Worm (Caenorhabditis elegans) whole organism, L2 larva: ENCODE data around the gene F38E9.6.

ENCODE experiments used
- C34F6.9 ChIP-seq: fragments of 150-350 bp; optimal IDR thresholded peaks from 2 replicates; lab custom pipeline; 2014; ENCODE audit warnings: missing biosample characterization, missing genetic modification characterization
- F13H6.1 ChIP-seq: sonication (generic microtip); optimal IDR thresholded peaks from 2 replicates; lab custom pipeline; 2016; ENCODE audit warnings: missing genetic modification characterization, missing compliant biosample characterization
- Y55F3AM.14 ChIP-seq: fragments of 200-800 bp; sonication (Bioruptor generic); optimal IDR thresholded peaks from 2 replicates; lab custom pipeline; 2018; ENCODE audit warnings: mild to moderate bottlenecking, missing genetic modification characterization, missing compliant biosample characterization
- ZK546.5 ChIP-seq: sonication (generic microtip); optimal IDR thresholded peaks from 2 replicates; lab custom pipeline; 2017; ENCODE audit warnings: missing biosample characterization, missing genetic modification characterization
- ceh-16 ChIP-seq: fragments of 150-350 bp; optimal IDR thresholded peaks from 2 replicates; lab custom pipeline; 2014; ENCODE audit warnings: missing biosample characterization, missing genetic modification characterization
- ceh-82 ChIP-seq: fragments of 150-350 bp; optimal IDR thresholded peaks from 2 replicates; lab custom pipeline; 2014; ENCODE audit warnings: missing biosample characterization, missing genetic modification characterization
- dmd-4 ChIP-seq: sonication (generic microtip); optimal IDR thresholded peaks from 2 replicates; lab custom pipeline; 2017; ENCODE audit warnings: missing biosample characterization, missing genetic modification characterization
- elt-3 ChIP-seq: sonication (generic microtip); optimal IDR thresholded peaks from 2 replicates; lab custom pipeline; 2017; ENCODE audit warnings: missing biosample characterization, missing genetic modification characterization
- lin-11 ChIP-seq: fragments of 150-350 bp; sonication (generic microtip); optimal IDR thresholded peaks from 2 replicates; lab custom pipeline; 2014; ENCODE audit warnings: missing biosample characterization, missing genetic modification characterization, inconsistent platforms, mixed read lengths
- lin-39 ChIP-seq: fragments of 150-350 bp; optimal IDR thresholded peaks from 2 replicates; lab custom pipeline; 2014; ENCODE audit warnings: missing biosample characterization, missing genetic modification reagents, missing genetic modification characterization
- lsy-2 ChIP-seq, 2 experiments: fragments of 150-350 bp in 1 of 2; sonication (generic microtip) in 1 of 2; optimal IDR thresholded peaks; 2 replicates each; lab custom pipeline; 2014 to 2017; ENCODE audit warnings: missing biosample characterization in 2 of 2, missing genetic modification characterization in 2 of 2
- mab-5 ChIP-seq: fragments of 150-350 bp; optimal IDR thresholded peaks from 2 replicates; lab custom pipeline; 2014; ENCODE audit warnings: missing biosample characterization, missing genetic modification characterization
- mbf-1 ChIP-seq: sonication (generic microtip); optimal IDR thresholded peaks from 2 replicates; lab custom pipeline; 2017; ENCODE audit warnings: missing biosample characterization, missing genetic modification characterization
- nhr-10 ChIP-seq: sonication (generic microtip); optimal IDR thresholded peaks from 2 replicates; lab custom pipeline; 2017; ENCODE audit warnings: missing biosample characterization, missing genetic modification characterization
- nhr-11 ChIP-seq: fragments of 150-350 bp; optimal IDR thresholded peaks from 2 replicates; lab custom pipeline; 2014; ENCODE audit warnings: missing biosample characterization, missing genetic modification characterization
- nhr-129 ChIP-seq: fragments of 150-350 bp; optimal IDR thresholded peaks from 2 replicates; lab custom pipeline; 2014; ENCODE audit warnings: missing biosample characterization, missing genetic modification characterization
- nhr-23 ChIP-seq: fragments of 150-350 bp; optimal IDR thresholded peaks from 2 replicates; lab custom pipeline; 2014; ENCODE audit warnings: missing biosample characterization, missing genetic modification reagents, missing genetic modification characterization
- nhr-77 ChIP-seq: fragments of 150-350 bp; optimal IDR thresholded peaks from 2 replicates; lab custom pipeline; 2014; ENCODE audit warnings: missing biosample characterization, missing genetic modification characterization
- peb-1 ChIP-seq: fragments of 150-350 bp; optimal IDR thresholded peaks from 2 replicates; lab custom pipeline; 2014; ENCODE audit warnings: missing biosample characterization, missing genetic modification characterization
- sem-4 ChIP-seq: fragments of 150-350 bp; optimal IDR thresholded peaks from 2 replicates; lab custom pipeline; 2014; ENCODE audit warnings: missing biosample characterization, missing genetic modification reagents, missing genetic modification characterization
- skn-1 ChIP-seq: sonication (generic microtip); optimal IDR thresholded peaks from 2 replicates; lab custom pipeline; 2017; ENCODE audit warnings: missing biosample characterization, missing genetic modification characterization
- sma-9 ChIP-seq, 2 experiments: fragments of 150-350 bp in 1 of 2; sonication (generic microtip) in 1 of 2; optimal IDR thresholded peaks; 2 replicates each; lab custom pipeline; 2014 to 2016; ENCODE audit warnings: missing genetic modification characterization in 2 of 2, mild to moderate bottlenecking in 1 of 2, missing biosample characterization in 1 of 2, missing compliant biosample characterization in 1 of 2, missing genetic modification reagents in 1 of 2, moderate library complexity in 1 of 2
- snpc-4 ChIP-seq: fragments of 150-350 bp; optimal IDR thresholded peaks from 2 replicates; lab custom pipeline; 2014; ENCODE audit warnings: missing biosample characterization, missing genetic modification characterization
- unc-62 ChIP-seq: fragments of 150-350 bp; optimal IDR thresholded peaks from 2 replicates; lab custom pipeline; 2014; ENCODE audit warnings: missing biosample characterization, missing genetic modification reagents, missing genetic modification characterization
- zag-1 ChIP-seq: fragments of 150-350 bp; optimal IDR thresholded peaks from 2 replicates; lab custom pipeline; 2014; ENCODE audit warnings: missing biosample characterization, missing genetic modification characterization
- ztf-11 ChIP-seq: sonication (generic microtip); optimal IDR thresholded peaks from 2 replicates; lab custom pipeline; 2017; ENCODE audit warnings: missing biosample characterization, missing genetic modification characterization
- ztf-4 ChIP-seq: fragments of 150-350 bp; optimal IDR thresholded peaks from 2 replicates; lab custom pipeline; 2014; ENCODE audit warnings: missing biosample characterization, missing genetic modification characterization

Gene F38E9.6

ce11 chrX:16432143-16432542 is at the start of gene F38E9.6:
F38E9.6 (plus strand) TSS chrX:16432443.
- no peak for TF ChIP-seq zag-1
- no peak for TF ChIP-seq ztf-4 (tag; lab: Kevin White, UChicago)
- TF ChIP-seq lin-11 (tag; lab: Kevin White, UChicago): no peak
- TF ChIP-seq nhr-10 (tag; lab: Kevin White, UChicago): no peak
- TF ChIP-seq dmd-4 (tag; lab: Kevin White, UChicago): no peak
- TF ChIP-seq mbf-1 (tag; lab: Kevin White, UChicago): no peak

ce11 chrX:16383084-16383483 is 49.2 kb upstream of the F38E9.6 start:
- no peak for TF ChIP-seq unc-62 (GFP tag; lab: Kevin White, UChicago)
- TF ChIP-seq F13H6.1 (tag; lab: Kevin White, UChicago): no peak
- no peak for TF ChIP-seq sem-4 (tag; lab: Kevin White, UChicago)
- TF ChIP-seq ZK546.5 (tag; lab: Kevin White, UChicago): no peak
- TF ChIP-seq lsy-2 (tag; optimal IDR thresholded peaks at IDR 0.05; lab: Kevin White, UChicago): no peak
- no peak for TF ChIP-seq lin-39 (tag; lab: Kevin White, UChicago)
- no peak for TF ChIP-seq lin-11 (tag; lab: Kevin White, UChicago)
- TF ChIP-seq ztf-4 (tag; lab: Kevin White, UChicago): no peak
- TF ChIP-seq nhr-11: no peak
- no peak for TF ChIP-seq snpc-4 (tag; lab: Kevin White, UChicago)
- TF ChIP-seq nhr-129: no peak
- TF ChIP-seq nhr-77 (tag; lab: Kevin White, UChicago): no peak
- no peak for TF ChIP-seq ceh-16 (tag; lab: Kevin White, UChicago)
- TF ChIP-seq C34F6.9: no peak

ce11 chrX:16384010-16384409 is 48.2 kb upstream of the F38E9.6 start:
- TF ChIP-seq skn-1 (tag; lab: Kevin White, UChicago) (no peak), ceh-82 (tag; lab: Kevin White, UChicago) (no peak), Y55F3AM.14 (GFP tag; lab: Kevin White, UChicago) (no peak), nhr-23 (tag; lab: Kevin White, UChicago) (no peak)
- TF ChIP-seq, all 48 proteins: peak for 0

ce11 chrX:16387206-16387605 is 45.0 kb upstream of the F38E9.6 start:
- TF ChIP-seq ZK546.5 (tag; lab: Kevin White, UChicago) (no peak), ztf-11 (tag; lab: Kevin White, UChicago) (no peak), nhr-129 (no peak)
- TF ChIP-seq, all 48 proteins: peak for 0

- TF ChIP-seq sma-9 (GFP tag; optimal IDR thresholded peaks at IDR 0.05; lab: Kevin White, UChicago) (peak; percentile 58), sma-9 (tag; optimal IDR thresholded peaks at IDR 0.05; lab: Kevin White, UChicago) (no peak), mab-5 (tag; lab: Kevin White, UChicago) (no peak)
These were observed 44.4 kb upstream of the F38E9.6 start for ce11 chrX:16387690-16388361.

ce11 chrX:16388362-16388761 is 43.9 kb upstream of the F38E9.6 start:
- TF ChIP-seq sma-9 (GFP tag; optimal IDR thresholded peaks at IDR 0.05; lab: Kevin White, UChicago) (peak; percentile 44), sma-9 (tag; optimal IDR thresholded peaks at IDR 0.05; lab: Kevin White, UChicago) (no peak), elt-3 (tag; lab: Kevin White, UChicago) (no peak)
- TF ChIP-seq, all 48 proteins: peak for 1

ce11 chrX:16389273-16389672 is 43.0 kb upstream of the F38E9.6 start, which contains the start of gene let-2:
let-2 (minus strand) TSS chrX:16389340.
- TF ChIP-seq peb-1 (tag; lab: Kevin White, UChicago): no peak
- TF ChIP-seq F13H6.1 (tag; lab: Kevin White, UChicago): peak; percentile 53
- peak; percentile 14 for TF ChIP-seq sma-9 (GFP tag; optimal IDR thresholded peaks at IDR 0.05; lab: Kevin White, UChicago)
- TF ChIP-seq sma-9 (tag; optimal IDR thresholded peaks at IDR 0.05; lab: Kevin White, UChicago): no peak
